Worm (Caenorhabditis elegans) whole organism, L4/young adult: Measurements from ENCODE around the gene C02F5.10.

Experiments
- W03F9.2 ChIP-seq: fragments of 150-350 bp; optimal IDR thresholded peaks from 2 replicates; lab custom pipeline; 2014; ENCODE audit warnings: missing biosample characterization, missing genetic modification characterization
- him-1 ChIP-seq: sonication (generic microtip); optimal IDR thresholded peaks from 2 replicates; lab custom pipeline; 2016; ENCODE audit warnings: missing genotype, missing genetic modification reagents, missing genetic modification characterization, missing compliant biosample characterization

DNA sequence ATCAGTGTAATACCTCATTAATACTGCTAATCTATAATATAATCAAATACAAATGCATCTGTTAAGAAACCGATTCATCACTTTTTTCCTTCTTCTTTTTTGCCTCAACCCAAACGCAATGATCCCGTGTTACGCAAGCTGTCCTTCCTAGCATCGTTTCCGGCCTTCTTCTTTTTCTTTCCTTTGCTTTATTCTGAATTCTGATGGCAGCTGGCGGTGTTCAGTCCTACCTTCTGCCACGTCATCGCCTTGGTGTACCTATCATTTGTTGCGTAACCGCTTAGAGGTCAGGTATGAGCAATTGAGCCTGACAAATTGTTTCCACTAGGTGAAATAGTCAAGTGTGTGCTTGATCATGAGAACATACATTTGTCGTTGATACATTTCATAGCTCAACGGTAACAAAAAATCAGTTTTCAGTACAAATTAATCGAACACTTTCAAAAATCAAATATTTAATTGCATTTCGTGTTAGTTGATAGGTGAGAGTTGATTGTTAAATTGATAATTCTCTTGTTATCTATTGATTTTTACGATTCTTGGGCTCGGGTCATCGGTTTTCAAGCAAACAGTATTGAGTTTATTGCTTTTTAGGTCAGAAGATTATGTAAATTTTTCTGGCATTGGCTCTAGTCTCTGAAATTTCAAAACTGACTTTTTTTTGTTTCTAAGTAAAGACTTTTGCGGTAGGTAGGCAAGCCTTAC, 49.1 kb upstream of the C02F5.10 start:
- TF ChIP-seq him-1 (tag; lab: Kevin White, UChicago) (no peak), W03F9.2 (tag; lab: Kevin White, UChicago) (no peak)
